Worm (Caenorhabditis elegans) whole organism, L4 larva: ENCODE data around the gene T12A7.2.

ENCODE experiments used
- D1046.2 ChIP-seq: fragments of 200-800 bp; sonication (Bioruptor generic); IDR thresholded peaks from 2 replicates; pipeline ENCODE4 v1.3.6; 2022; ENCODE audit warnings: missing genetic modification characterization, missing compliant biosample characterization
- F49E8.2 ChIP-seq: sonication (generic microtip); optimal IDR thresholded peaks from 2 replicates; lab custom pipeline; 2016; ENCODE audit warnings: missing compliant biosample characterization, mild to moderate bottlenecking, missing genetic modification characterization, borderline replicate concordance
- R02D3.7 ChIP-seq: fragments of 150-350 bp; sonication (generic microtip); optimal IDR thresholded peaks from 3 replicates; lab custom pipeline; 2014; ENCODE audit warnings: missing biosample characterization, missing genetic modification characterization
- aha-1 ChIP-seq: fragments of 150-350 bp; peaks from one replicate; lab custom pipeline; 2014; ENCODE audit warnings: missing biosample characterization, missing genetic modification characterization
- aly-2 ChIP-seq: sonication (generic microtip); optimal IDR thresholded peaks from 2 replicates; lab custom pipeline; 2018; ENCODE audit warnings: missing biosample characterization, missing genetic modification characterization
- ama-1 ChIP-seq: fragments of 150-350 bp; optimal IDR thresholded peaks from 2 replicates; lab custom pipeline; 2014; ENCODE audit warnings: inconsistent platforms, mixed read lengths
- ceh-20 ChIP-seq: fragments of 200-800 bp; sonication (Bioruptor generic); IDR thresholded peaks from 2 replicates; pipeline ENCODE4 v1.3.6; 2022; ENCODE audit warnings: missing genetic modification reagents, missing genetic modification characterization, missing compliant biosample characterization
- ceh-28 ChIP-seq: fragments of 150-350 bp; optimal IDR thresholded peaks from 2 replicates; lab custom pipeline; 2014; ENCODE audit warnings: missing biosample characterization, missing genetic modification reagents, missing genetic modification characterization
- ceh-32 ChIP-seq: sonication (generic microtip); optimal IDR thresholded peaks from 2 replicates; lab custom pipeline; 2016; ENCODE audit warnings: mild to moderate bottlenecking, missing genetic modification characterization, missing compliant biosample characterization; ENCODE audit not compliant: poor library complexity
- ceh-44 ChIP-seq: fragments of 200-800 bp; sonication (Bioruptor generic); IDR thresholded peaks from 2 replicates; pipeline ENCODE4 v1.3.6; 2022; ENCODE audit warnings: missing genetic modification reagents, missing genetic modification characterization, missing compliant biosample characterization
- ces-1 ChIP-seq: fragments of 150-350 bp; sonication (generic microtip); optimal IDR thresholded peaks from 4 replicates; lab custom pipeline; 2014; ENCODE audit warnings: missing biosample characterization, missing genetic modification reagents, missing genetic modification characterization
- cey-2 ChIP-seq: sonication (generic microtip); optimal IDR thresholded peaks from 3 replicates; lab custom pipeline; 2017; ENCODE audit warnings: missing genetic modification characterization, mild to moderate bottlenecking, missing compliant biosample characterization, antibody characterized with exemption, borderline replicate concordance; ENCODE audit not compliant: insufficient read depth
- ctbp-1 ChIP-seq: fragments of 200-800 bp; sonication (Bioruptor generic); IDR thresholded peaks from 2 replicates; pipeline ENCODE4 v1.3.6; 2022; ENCODE audit warnings: missing genetic modification reagents, missing genetic modification characterization, missing compliant biosample characterization
- daf-8 ChIP-seq: fragments of 200-800 bp; sonication (Bioruptor generic); IDR thresholded peaks from 2 replicates; pipeline ENCODE4 v1.3.6; 2022; ENCODE audit warnings: missing genetic modification characterization, missing compliant biosample characterization
- dmd-6 ChIP-seq: fragments of 200-800 bp; sonication (Bioruptor generic); IDR thresholded peaks from 2 replicates; pipeline ENCODE4 v1.3.6; 2022; ENCODE audit warnings: missing genetic modification reagents, missing genetic modification characterization, missing compliant biosample characterization
- dpl-1 ChIP-seq: fragments of 150-350 bp; optimal IDR thresholded peaks from 2 replicates; lab custom pipeline; 2014; ENCODE audit warnings: missing biosample characterization, missing genetic modification reagents, missing genetic modification characterization
- dve-1 ChIP-seq: sonication (generic microtip); optimal IDR thresholded peaks from 2 replicates; lab custom pipeline; 2017; ENCODE audit warnings: antibody characterized with exemption, mild to moderate bottlenecking, missing genetic modification characterization, missing compliant biosample characterization; ENCODE audit not compliant: insufficient read depth
- egl-27 ChIP-seq: sonication (generic microtip); optimal IDR thresholded peaks from 3 replicates; lab custom pipeline; 2017; ENCODE audit warnings: missing biosample characterization, missing genetic modification reagents, missing genetic modification characterization
- egl-43 ChIP-seq: fragments of 200-800 bp; sonication (Bioruptor generic); IDR thresholded peaks from 2 replicates; pipeline ENCODE4 v1.3.6; 2022; ENCODE audit warnings: missing genetic modification reagents, missing genetic modification characterization, missing compliant biosample characterization
- hif-1 ChIP-seq, 2 experiments: sonication (generic microtip); optimal IDR thresholded peaks; 2 replicates each; lab custom pipeline; 2016 to 2017; ENCODE audit warnings: missing compliant biosample characterization in 2 of 2, missing genetic modification characterization in 2 of 2, missing genetic modification reagents in 2 of 2, missing genotype in 2 of 2, mild to moderate bottlenecking in 1 of 2
- hlh-11 ChIP-seq: fragments of 200-800 bp; sonication (Bioruptor generic); optimal IDR thresholded peaks from 2 replicates; lab custom pipeline; 2018; ENCODE audit warnings: mild to moderate bottlenecking, missing genetic modification characterization, missing compliant biosample characterization
- hlh-30 ChIP-seq: sonication (generic microtip); optimal IDR thresholded peaks from 2 replicates; lab custom pipeline; 2017; ENCODE audit warnings: antibody characterized with exemption, mild to moderate bottlenecking, missing genetic modification characterization, missing compliant biosample characterization; ENCODE audit not compliant: insufficient read depth
- hmg-1.1 ChIP-seq: fragments of 200-800 bp; sonication (Bioruptor generic); IDR thresholded peaks from 2 replicates; pipeline ENCODE4 v1.3.6; 2022; ENCODE audit warnings: missing genetic modification reagents, missing genetic modification characterization, missing compliant biosample characterization
- lin-13 ChIP-seq: fragments of 150-350 bp; optimal IDR thresholded peaks from 2 replicates; lab custom pipeline; 2014; ENCODE audit warnings: missing biosample characterization, missing genetic modification reagents, missing genetic modification characterization
- lin-39 ChIP-seq: fragments of 150-350 bp; optimal IDR thresholded peaks from 2 replicates; lab custom pipeline; 2014; ENCODE audit warnings: missing biosample characterization, missing genetic modification reagents, missing genetic modification characterization
- lir-3 ChIP-seq: sonication (generic microtip); optimal IDR thresholded peaks from 2 replicates; lab custom pipeline; 2016; ENCODE audit warnings: mild to moderate bottlenecking, missing genetic modification characterization, missing compliant biosample characterization
- lsy-2 ChIP-seq, 2 experiments: fragments of 150-350 bp in 1 of 2; sonication (generic microtip) in 1 of 2; optimal IDR thresholded peaks; 2 replicates each; lab custom pipeline; 2014 to 2017; ENCODE audit warnings: missing biosample characterization in 2 of 2, missing genetic modification characterization in 2 of 2
- mdl-1 ChIP-seq, 2 experiments: fragments of 150-350 bp in 1 of 2; sonication (generic microtip) in 1 of 2; optimal IDR thresholded peaks; 2 replicates each; lab custom pipeline; 2014 to 2017; ENCODE audit warnings: missing biosample characterization in 2 of 2, missing genetic modification characterization in 2 of 2
- mdt-29 ChIP-seq: fragments of 200-800 bp; sonication (Bioruptor generic); IDR thresholded peaks from 2 replicates; pipeline ENCODE4 v1.3.6; 2022; ENCODE audit warnings: missing genetic modification reagents, missing genetic modification characterization, missing compliant biosample characterization
- mxl-3 ChIP-seq: fragments of 200-800 bp; sonication (Bioruptor generic); optimal IDR thresholded peaks from 2 replicates; lab custom pipeline; 2018; ENCODE audit warnings: mild to moderate bottlenecking, missing genetic modification characterization, missing compliant biosample characterization
- nhr-11 ChIP-seq: fragments of 150-350 bp; optimal IDR thresholded peaks from 2 replicates; lab custom pipeline; 2014; ENCODE audit warnings: missing biosample characterization, missing genetic modification characterization
- nhr-48 ChIP-seq: sonication (generic microtip); optimal IDR thresholded peaks from 2 replicates; lab custom pipeline; 2016; ENCODE audit warnings: mild to moderate bottlenecking, missing genetic modification characterization, missing compliant biosample characterization
- pha-4 ChIP-seq, 2 experiments: fragments of 150-350 bp in 1 of 2; fragments of 200-800 bp in 1 of 2; sonication (Bioruptor generic) in 1 of 2; IDR thresholded peaks in 1 of 2; optimal IDR thresholded peaks in 1 of 2; 2 replicates each; pipeline versions ENCODE4 v1.3.6 to Lab custom; 2014 to 2022; ENCODE audit warnings: missing genetic modification characterization in 2 of 2, missing genetic modification reagents in 2 of 2, missing biosample characterization in 1 of 2, missing compliant biosample characterization in 1 of 2
- php-3 ChIP-seq: fragments of 200-800 bp; sonication (Bioruptor generic); IDR thresholded peaks from 2 replicates; pipeline ENCODE4 v1.3.6; 2022; ENCODE audit warnings: missing genetic modification reagents, missing genetic modification characterization, missing compliant biosample characterization
- rbr-2 ChIP-seq: sonication (generic microtip); optimal IDR thresholded peaks from 2 replicates; lab custom pipeline; 2016; ENCODE audit warnings: missing genotype, missing genetic modification characterization, missing compliant biosample characterization
- set-16 ChIP-seq: fragments of 200-800 bp; sonication (Bioruptor generic); IDR thresholded peaks from 2 replicates; pipeline ENCODE4 v1.3.6; 2022; ENCODE audit warnings: missing genetic modification reagents, missing genetic modification characterization, missing compliant biosample characterization
- snpc-1.2 ChIP-seq: fragments of 200-800 bp; sonication (Bioruptor generic); IDR thresholded peaks from 2 replicates; pipeline ENCODE4 v1.3.6; 2022; ENCODE audit warnings: missing genetic modification reagents, missing genetic modification characterization, missing compliant biosample characterization
- tra-1 ChIP-seq: fragments of 200-800 bp; sonication (Bioruptor generic); IDR thresholded peaks from 2 replicates; pipeline ENCODE4 v1.3.6; 2022; ENCODE audit warnings: missing genetic modification reagents, missing genetic modification characterization, missing compliant biosample characterization
- unc-62 ChIP-seq, 3 experiments: fragments of 150-350 bp in 1 of 3; sonication (generic microtip); optimal IDR thresholded peaks in 2 of 3; peaks in 1 of 3; 1 replicate in 1 of 3; 2 replicates in 2 of 3; lab custom pipeline; 2014 to 2017; ENCODE audit warnings: missing biosample characterization in 3 of 3, missing genetic modification characterization in 3 of 3, missing genetic modification reagents in 3 of 3, missing genotype in 1 of 3
- vab-7 ChIP-seq: fragments of 200-800 bp; sonication (Bioruptor generic); IDR thresholded peaks from 2 replicates; pipeline ENCODE4 v1.3.6; 2022; ENCODE audit warnings: missing genetic modification reagents, missing genetic modification characterization, missing compliant biosample characterization
- zag-1 ChIP-seq: fragments of 150-350 bp; optimal IDR thresholded peaks from 2 replicates; lab custom pipeline; 2014; ENCODE audit warnings: missing biosample characterization, missing genetic modification characterization
- zfp-2 ChIP-seq: sonication (generic microtip); optimal IDR thresholded peaks from 2 replicates; lab custom pipeline; 2016; ENCODE audit warnings: mild to moderate bottlenecking, missing genetic modification characterization, missing compliant biosample characterization
- zfp-3 ChIP-seq: fragments of 200-800 bp; sonication (Bioruptor generic); conservative IDR thresholded peaks from 2 replicates; pipeline ENCODE4 v1.3.6; 2022; ENCODE audit warnings: missing genetic modification reagents, missing genetic modification characterization, missing compliant biosample characterization
- ztf-7 ChIP-seq: fragments of 150-350 bp; optimal IDR thresholded peaks from 2 replicates; lab custom pipeline; 2014; ENCODE audit warnings: missing biosample characterization, missing genetic modification characterization

T12A7.2 gene

ce11 chrIV:11760700-11761459 lies at the start of gene T12A7.2:
TSS of gene T12A7.2 (minus strand) at chrIV:11761111.
- peak; percentile 19; the same call in 1 of the 2 replicates for TF ChIP-seq dmd-6 (GFP tag; lab: Robert Waterston, UW)
- peak; percentile 38; the same call in 1 of the 2 replicates for TF ChIP-seq pha-4 (GFP tag; IDR thresholded peaks at IDR 0.05; lab: Robert Waterston, UW)
- TF ChIP-seq pha-4 (tag; optimal IDR thresholded peaks at IDR 0.05; lab: Kevin White, UChicago): peak; percentile 32
- TF ChIP-seq dve-1 (tag; lab: Kevin White, UChicago): peak; percentile 24
- no peak for TF ChIP-seq ctbp-1 (GFP tag; lab: Robert Waterston, UW)
- TF ChIP-seq aha-1 (tag; lab: Kevin White, UChicago): no peak
- peak; percentile 52 for TF ChIP-seq set-16 (GFP tag; lab: Robert Waterston, UW)
- TF ChIP-seq hmg-1.1: peak; percentile 38; the same call in 1 of the 2 replicates
- TF ChIP-seq hlh-11 (tag; lab: Kevin White, UChicago): peak; percentile 1
- TF ChIP-seq rbr-2 (tag; lab: Kevin White, UChicago): no peak
- TF ChIP-seq, all 104 proteins: peak for 6

- TF ChIP-seq ceh-44 (no peak), ceh-20 (peak; percentile 73; the same call in 1 of the 2 replicates), dve-1 (tag; lab: Kevin White, UChicago) (peak; percentile 89), ceh-32 (tag; lab: Kevin White, UChicago) (no peak), egl-43 (GFP tag; lab: Robert Waterston, UW) (peak; percentile 75; the same call in 1 of the 2 replicates), mdt-29 (GFP tag; lab: Robert Waterston, UW) (no peak), vab-7 (GFP tag; lab: Robert Waterston, UW) (no peak), php-3 (GFP tag; lab: Robert Waterston, UW) (no peak), cey-2 (tag; lab: Kevin White, UChicago) (peak; percentile 45), zfp-2 (tag; lab: Kevin White, UChicago) (no peak), mdl-1 (tag; optimal IDR thresholded peaks at IDR 0.05; lab: Kevin White, UChicago) (peak; percentile 57 to 82), R02D3.7 (no peak), tra-1 (GFP tag; lab: Robert Waterston, UW) (0 out of 2 replicates have a peak, but pooled peaks have one; percentile 4), ztf-7 (tag; lab: Kevin White, UChicago) (no peak), rbr-2 (tag; lab: Kevin White, UChicago) (peak; percentile 81), set-16 (GFP tag; lab: Robert Waterston, UW) (peak; percentile 52; the same call in 1 of the 2 replicates), F49E8.2 (tag; lab: Kevin White, UChicago) (no peak), snpc-1.2 (GFP tag; lab: Robert Waterston, UW) (no peak), nhr-48 (tag; lab: Kevin White, UChicago) (peak; percentile 51), aly-2 (tag; lab: Kevin White, UChicago) (no peak), ces-1 (GFP tag; lab: Kevin White, UChicago) (no peak), lsy-2 (tag; optimal IDR thresholded peaks at IDR 0.05; lab: Kevin White, UChicago) (peak; percentile 52 to 85), ama-1 (lab: Kevin White, UChicago) (no peak), nhr-11 (tag; lab: Kevin White, UChicago) (peak; percentile 83), lir-3 (tag; lab: Kevin White, UChicago) (no peak), lin-13 (GFP tag; lab: Kevin White, UChicago) (no peak), zag-1 (tag; lab: Kevin White, UChicago) (peak; percentile 58), egl-27 (no peak), ctbp-1 (GFP tag; lab: Robert Waterston, UW) (peak; percentile 70; the same call in 1 of the 2 replicates), lin-39 (tag; lab: Kevin White, UChicago) (no peak), daf-8 (GFP tag; lab: Robert Waterston, UW) (no peak), dmd-6 (GFP tag; lab: Robert Waterston, UW) (peak; percentile 68), hif-1 (tag; optimal IDR thresholded peaks at IDR 0.05; lab: Kevin White, UChicago) (peak in 1 of 2 experiments; percentile 65), unc-62 (GFP tag; optimal IDR thresholded peaks at IDR 0.05 in 1 of 2; lab: Kevin White, UChicago) (peak in 1 of 2 experiments; percentile 94), unc-62 (tag; optimal IDR thresholded peaks at IDR 0.05; lab: Kevin White, UChicago) (no peak), D1046.2 (GFP tag; lab: Robert Waterston, UW) (no peak), mxl-3 (peak; percentile 34), hlh-30 (tag; lab: Kevin White, UChicago) (peak; percentile 69), ceh-28 (tag; lab: Kevin White, UChicago) (no peak), zfp-3 (GFP tag; lab: Robert Waterston, UW) (no peak), dpl-1 (GFP tag; lab: Kevin White, UChicago) (peak; percentile 60), hlh-11 (tag; lab: Kevin White, UChicago) (peak; percentile 85)
Measured at ce11 chrIV:11809708-11810114, 48.8 kb upstream of the T12A7.2 start.
